Fruit fly (Drosophila melanogaster) whole organism, adult: ENCODE data around the gene Tim17b1.
A peak's percentile ranks its signal among the peaks of the same experiment; 100 is the strongest.

Experiments
- CG11617 ChIP-seq: fragments of 200-800 bp; sonication (Bioruptor generic); optimal IDR thresholded peaks from 2 replicates; lab custom pipeline; 2017; ENCODE audit warnings: mild to moderate bottlenecking, missing biosample characterization, missing genetic modification reagents, missing genetic modification characterization
- CG12768 ChIP-seq: fragments of 200-800 bp; sonication (Bioruptor generic); optimal IDR thresholded peaks from 2 replicates; lab custom pipeline; 2017; ENCODE audit warnings: missing biosample characterization, missing genetic modification characterization, mild to moderate bottlenecking, moderate library complexity, missing genetic modification reagents
- CG14711 ChIP-seq: fragments of 200-800 bp; sonication (Bioruptor generic); optimal IDR thresholded peaks from 2 replicates; lab custom pipeline; 2018; ENCODE audit warnings: missing biosample characterization, mild to moderate bottlenecking, missing genetic modification characterization, moderate library complexity
- CG1620 ChIP-seq: fragments of 200-800 bp; sonication (Bioruptor generic); optimal IDR thresholded peaks from 2 replicates; lab custom pipeline; 2016; ENCODE audit warnings: missing biosample characterization, missing genetic modification characterization
- Mnt ChIP-seq: fragments of 200-800 bp; sonication (Bioruptor generic); optimal IDR thresholded peaks from 2 replicates; lab custom pipeline; 2016; ENCODE audit warnings: missing biosample characterization, mild to moderate bottlenecking, missing genetic modification characterization
- cic ChIP-seq: fragments of 200-800 bp; sonication (Bioruptor generic); optimal IDR thresholded peaks from 2 replicates; lab custom pipeline; 2017; ENCODE audit warnings: missing biosample characterization, mild to moderate bottlenecking, missing genetic modification characterization, moderate library complexity
- kay ChIP-seq: fragments of 200-800 bp; sonication (Bioruptor generic); peaks from one replicate; lab custom pipeline; 2016; ENCODE audit warnings: missing biosample characterization, missing genetic modification characterization, borderline replicate concordance
- ovo ChIP-seq: fragments of 200-800 bp; sonication (Bioruptor generic); optimal IDR thresholded peaks from 2 replicates; lab custom pipeline; 2016; ENCODE audit warnings: missing biosample characterization, missing genetic modification characterization
- pad ChIP-seq: fragments of 200-800 bp; sonication (Bioruptor generic); optimal IDR thresholded peaks from 3 replicates; lab custom pipeline; 2017; ENCODE audit warnings: missing biosample characterization, missing genetic modification characterization, mild to moderate bottlenecking, moderate library complexity, missing genetic modification reagents
- tj ChIP-seq: fragments of 200-800 bp; sonication (Bioruptor generic); optimal IDR thresholded peaks from 3 replicates; lab custom pipeline; 2017; ENCODE audit warnings: missing biosample characterization, mild to moderate bottlenecking, missing genetic modification characterization, moderate library complexity

dm6 chr3R:5283360-5283963 is 16.5 kb upstream of the Tim17b1 start:
- TF ChIP-seq ovo (GFP tag; lab: Kevin White, UChicago): peak; percentile 43
- TF ChIP-seq CG11617 (GFP tag; lab: Kevin White, UChicago): peak; percentile 86
- peak; percentile 68 for TF ChIP-seq tj (GFP tag; lab: Kevin White, UChicago)
- TF ChIP-seq kay (GFP tag; lab: Kevin White, UChicago): peak; percentile 76
- TF ChIP-seq CG1620 (GFP tag; lab: Kevin White, UChicago): peak; percentile 45
- peak; percentile 59 for TF ChIP-seq CG14711
- peak; percentile 89 for TF ChIP-seq CG12768 (GFP tag; lab: Kevin White, UChicago)
- TF ChIP-seq Mnt (GFP tag; lab: Kevin White, UChicago): peak; percentile 63
- TF ChIP-seq cic (GFP tag; lab: Kevin White, UChicago): peak; percentile 52
- peak; percentile 61 for TF ChIP-seq pad (GFP tag; lab: Kevin White, UChicago)
